Worm (Caenorhabditis elegans) whole organism, midembryonic: ENCODE data around the gene slc-25A18.1.

ENCODE experiments used
- cog-1 ChIP-seq: sonication (generic microtip); optimal IDR thresholded peaks from 2 replicates; lab custom pipeline; 2016; ENCODE audit warnings: missing genetic modification characterization, missing compliant biosample characterization
- flt-1 ChIP-seq: fragments of 200-800 bp; sonication (Bioruptor generic); IDR thresholded peaks from 2 replicates; pipeline ENCODE4 v1.3.6; 2022; ENCODE audit warnings: missing genetic modification characterization, missing compliant biosample characterization
- klf-2 ChIP-seq: fragments of 200-800 bp; sonication (Bioruptor generic); conservative IDR thresholded peaks from 2 replicates; pipeline ENCODE4 v1.3.6; 2022; ENCODE audit warnings: missing genetic modification reagents, missing genetic modification characterization, missing compliant biosample characterization

DNA sequence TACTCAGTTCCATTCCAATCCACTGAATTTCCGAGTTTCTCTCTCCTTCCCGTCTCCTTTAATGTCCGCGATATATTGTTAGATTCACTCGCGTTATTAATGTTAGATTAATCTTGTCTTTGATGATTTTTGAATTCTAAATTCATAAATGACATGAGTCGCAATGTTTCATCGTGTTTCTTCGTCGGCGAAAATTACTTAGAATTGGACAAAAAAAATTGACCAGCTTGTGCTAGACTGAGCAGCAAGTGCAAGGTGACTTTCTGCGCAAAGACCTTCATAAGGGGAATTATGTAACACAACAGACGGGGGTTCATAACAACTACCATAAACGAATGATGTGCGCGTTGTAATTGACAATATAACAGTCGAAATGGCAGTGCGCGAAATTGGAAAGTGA lies 45.3 kb downstream of the slc-25A18.1 start:
- no peak for TF ChIP-seq cog-1 (tag; lab: Kevin White, UChicago)
- no peak for TF ChIP-seq flt-1 (GFP tag; lab: Robert Waterston, UW)
- TF ChIP-seq klf-2 (GFP tag; lab: Robert Waterston, UW): no peak
